Worm (Caenorhabditis elegans) whole organism, young adult: Measurements from ENCODE around the gene F53E2.2.

Source experiments
- B0336.3 ChIP-seq: fragments of 200-800 bp; sonication (Bioruptor generic); IDR thresholded peaks from 2 replicates; pipeline ENCODE4 v1.3.6; 2022; ENCODE audit warnings: missing genetic modification characterization, missing compliant biosample characterization
- F22D6.2 ChIP-seq: sonication (generic microtip); optimal IDR thresholded peaks from 2 replicates; lab custom pipeline; 2016; ENCODE audit warnings: mild to moderate bottlenecking, missing genetic modification characterization, missing compliant biosample characterization
- F23B12.7 ChIP-seq: sonication (generic microtip); optimal IDR thresholded peaks from 2 replicates; lab custom pipeline; 2017; ENCODE audit warnings: missing genetic modification characterization, mild to moderate bottlenecking, missing compliant biosample characterization, antibody characterized with exemption, moderate library complexity; ENCODE audit not compliant: insufficient read depth
- F39B2.1 ChIP-seq: fragments of 200-800 bp; sonication (Bioruptor generic); IDR thresholded peaks from 2 replicates; pipeline ENCODE4 v1.3.6; 2022; ENCODE audit warnings: missing genetic modification reagents, missing genetic modification characterization, missing compliant biosample characterization
- F57C9.4 ChIP-seq: sonication (generic microtip); optimal IDR thresholded peaks from 2 replicates; lab custom pipeline; 2017; ENCODE audit warnings: mild to moderate bottlenecking, missing genetic modification characterization, missing compliant biosample characterization
- T07F8.4 ChIP-seq: sonication (generic microtip); optimal IDR thresholded peaks from 2 replicates; lab custom pipeline; 2016; ENCODE audit warnings: mild to moderate bottlenecking, missing genetic modification characterization, moderate library complexity, missing compliant biosample characterization
- Y53F4B.3 ChIP-seq: fragments of 200-800 bp; sonication (Bioruptor generic); IDR thresholded peaks from 2 replicates; pipeline ENCODE4 v1.3.6; 2022; ENCODE audit warnings: missing genetic modification reagents, missing genetic modification characterization, missing compliant biosample characterization
- akir-1 ChIP-seq: fragments of 200-800 bp; sonication (Bioruptor generic); optimal IDR thresholded peaks from 2 replicates; lab custom pipeline; 2018; ENCODE audit warnings: mild to moderate bottlenecking, missing genetic modification characterization, moderate library complexity, missing compliant biosample characterization
- atf-7 ChIP-seq: sonication (generic microtip); optimal IDR thresholded peaks from 2 replicates; lab custom pipeline; 2017; ENCODE audit warnings: mild to moderate bottlenecking, missing genetic modification characterization, missing compliant biosample characterization
- athp-1 ChIP-seq: sonication (generic microtip); optimal IDR thresholded peaks from 2 replicates; lab custom pipeline; 2017; ENCODE audit warnings: mild to moderate bottlenecking, missing genetic modification characterization, missing compliant biosample characterization
- bed-2 ChIP-seq: fragments of 200-800 bp; sonication (Bioruptor generic); IDR thresholded peaks from 2 replicates; pipeline ENCODE4 v1.3.6; 2022; ENCODE audit warnings: missing genetic modification reagents, missing genetic modification characterization, missing compliant biosample characterization
- chd-7 ChIP-seq: sonication (generic microtip); optimal IDR thresholded peaks from 2 replicates; lab custom pipeline; 2016; ENCODE audit warnings: mild to moderate bottlenecking, missing genetic modification characterization, moderate library complexity, missing compliant biosample characterization
- dox-1 ChIP-seq: fragments of 200-800 bp; sonication (Bioruptor generic); IDR thresholded peaks from 2 replicates; pipeline ENCODE4 v1.3.6; 2022; ENCODE audit warnings: missing genetic modification reagents, missing genetic modification characterization, missing compliant biosample characterization
- dpff-1 ChIP-seq: sonication (generic microtip); optimal IDR thresholded peaks from 2 replicates; lab custom pipeline; 2017; ENCODE audit warnings: mild to moderate bottlenecking, missing genetic modification characterization, missing compliant biosample characterization
- egrh-3 ChIP-seq: fragments of 200-800 bp; sonication (Bioruptor generic); IDR thresholded peaks from 2 replicates; pipeline ENCODE4 v1.3.6; 2022; ENCODE audit warnings: missing genetic modification reagents, missing genetic modification characterization, missing compliant biosample characterization
- ets-4 ChIP-seq: fragments of 200-800 bp; sonication (Bioruptor generic); optimal IDR thresholded peaks from 2 replicates; lab custom pipeline; 2018; ENCODE audit warnings: mild to moderate bottlenecking, missing genetic modification characterization, missing compliant biosample characterization
- hmg-1.2 ChIP-seq: fragments of 200-800 bp; sonication (Bioruptor generic); IDR thresholded peaks from 2 replicates; pipeline ENCODE4 v1.3.6; 2022; ENCODE audit warnings: missing genetic modification reagents, missing genetic modification characterization, missing compliant biosample characterization
- lag-1 ChIP-seq: fragments of 200-800 bp; sonication (Bioruptor generic); IDR thresholded peaks from 2 replicates; pipeline ENCODE4 v1.3.6; 2022; ENCODE audit warnings: missing genetic modification reagents, missing genetic modification characterization, missing compliant biosample characterization
- let-526 ChIP-seq: fragments of 200-800 bp; sonication (Bioruptor generic); IDR thresholded peaks from 2 replicates; pipeline ENCODE4 v1.3.6; 2022; ENCODE audit warnings: missing genetic modification reagents, missing genetic modification characterization, missing compliant biosample characterization
- lin-35 ChIP-seq, 3 experiments: fragments of 150-350 bp in 2 of 3; sonication (generic microtip) in 1 of 3; optimal IDR thresholded peaks; 2 replicates each; lab custom pipeline; 2014 to 2018; ENCODE audit warnings: missing biosample characterization in 3 of 3, missing genetic modification characterization in 3 of 3, missing genetic modification reagents in 3 of 3
- lin-54 ChIP-seq: fragments of 200-800 bp; sonication (Bioruptor generic); optimal IDR thresholded peaks from 2 replicates; lab custom pipeline; 2018; ENCODE audit warnings: mild to moderate bottlenecking, missing genetic modification characterization, missing compliant biosample characterization
- lsy-27 ChIP-seq: sonication (generic microtip); optimal IDR thresholded peaks from 2 replicates; lab custom pipeline; 2017; ENCODE audit warnings: missing genetic modification characterization, mild to moderate bottlenecking, missing compliant biosample characterization, antibody characterized with exemption, missing genotype, borderline replicate concordance; ENCODE audit not compliant: insufficient read depth
- madf-10 ChIP-seq: sonication (generic microtip); optimal IDR thresholded peaks from 2 replicates; lab custom pipeline; 2016; ENCODE audit warnings: mild to moderate bottlenecking, missing genetic modification characterization, missing compliant biosample characterization
- madf-3 ChIP-seq: fragments of 200-800 bp; sonication (Bioruptor generic); IDR thresholded peaks from 2 replicates; pipeline ENCODE4 v1.3.6; 2022; ENCODE audit warnings: missing genetic modification reagents, missing genetic modification characterization, missing compliant biosample characterization
- madf-6 ChIP-seq: fragments of 200-800 bp; sonication (Bioruptor generic); IDR thresholded peaks from 2 replicates; pipeline ENCODE4 v1.3.6; 2022; ENCODE audit warnings: missing genetic modification reagents, missing genetic modification characterization, missing compliant biosample characterization
- mcd-1 ChIP-seq: fragments of 200-800 bp; sonication (Bioruptor generic); IDR thresholded peaks from 2 replicates; pipeline ENCODE4 v1.3.6; 2022; ENCODE audit warnings: missing genetic modification reagents, missing genetic modification characterization, missing compliant biosample characterization
- mes-4 ChIP-seq: sonication (generic microtip); optimal IDR thresholded peaks from 2 replicates; lab custom pipeline; 2016; ENCODE audit warnings: missing genotype, missing genetic modification characterization, missing compliant biosample characterization
- mxl-1 ChIP-seq: sonication (generic microtip); optimal IDR thresholded peaks from 2 replicates; lab custom pipeline; 2016; ENCODE audit warnings: missing genetic modification characterization, missing compliant biosample characterization
- nhr-120 ChIP-seq: fragments of 200-800 bp; sonication (Bioruptor generic); IDR thresholded peaks from 2 replicates; pipeline ENCODE4 v1.3.6; 2022; ENCODE audit warnings: missing genetic modification characterization, missing compliant biosample characterization
- nhr-27 ChIP-seq: fragments of 200-800 bp; sonication (Bioruptor generic); optimal IDR thresholded peaks from 2 replicates; lab custom pipeline; 2018; ENCODE audit warnings: mild to moderate bottlenecking, missing genetic modification characterization, moderate library complexity, missing compliant biosample characterization
- nhr-80 ChIP-seq: sonication (generic microtip); optimal IDR thresholded peaks from 2 replicates; lab custom pipeline; 2016; ENCODE audit warnings: missing genetic modification characterization, missing compliant biosample characterization
- pbrm-1 ChIP-seq: fragments of 200-800 bp; sonication (Bioruptor generic); IDR thresholded peaks from 2 replicates; pipeline ENCODE4 v1.3.6; 2022; ENCODE audit warnings: missing genetic modification reagents, missing genetic modification characterization, missing compliant biosample characterization
- snpc-1.1 ChIP-seq: sonication (generic microtip); optimal IDR thresholded peaks from 2 replicates; lab custom pipeline; 2017; ENCODE audit warnings: missing genetic modification characterization, mild to moderate bottlenecking, missing compliant biosample characterization, antibody characterized with exemption, moderate library complexity, missing genotype, missing genetic modification reagents; ENCODE audit not compliant: insufficient read depth
- snpc-4 ChIP-seq, 5 experiments: fragments of 150-350 bp in 1 of 5; sonication (generic microtip) in 4 of 5; optimal IDR thresholded peaks; 2 replicates each; lab custom pipeline; 2014 to 2018; ENCODE audit warnings: missing genetic modification characterization in 5 of 5, missing biosample characterization in 3 of 5, antibody characterized with exemption in 2 of 5, mild to moderate bottlenecking in 2 of 5, missing compliant biosample characterization in 2 of 5, missing genotype in 2 of 5, moderate library complexity in 2 of 5, missing genetic modification reagents in 1 of 5
- zfh-2 ChIP-seq: fragments of 200-800 bp; sonication (Bioruptor generic); conservative IDR thresholded peaks from 2 replicates; pipeline ENCODE4 v1.3.6; 2022; ENCODE audit warnings: missing genetic modification reagents, missing genetic modification characterization, missing compliant biosample characterization
- ztf-22 ChIP-seq: fragments of 200-800 bp; sonication (Bioruptor generic); optimal IDR thresholded peaks from 2 replicates; lab custom pipeline; 2018; ENCODE audit warnings: mild to moderate bottlenecking, missing genetic modification characterization, moderate library complexity, missing compliant biosample characterization
- ztf-3 ChIP-seq: fragments of 200-800 bp; sonication (Bioruptor generic); optimal IDR thresholded peaks from 2 replicates; lab custom pipeline; 2018; ENCODE audit warnings: mild to moderate bottlenecking, missing genetic modification characterization, missing compliant biosample characterization

Gene F53E2.2

ce11 chrV:1455280-1455679 lies 19.6 kb upstream of the F53E2.2 start:
- TF ChIP-seq mxl-1 (tag; lab: Kevin White, UChicago) (no peak), snpc-4 (GFP tag; optimal IDR thresholded peaks at IDR 0.05; lab: Kevin White, UChicago) (peak; percentile 29), snpc-4 (tag; optimal IDR thresholded peaks at IDR 0.05; lab: Kevin White, UChicago) (peak in 3 of 4 experiments; percentile 71 to 94 (median 91)), dox-1 (GFP tag; lab: Robert Waterston, UW) (peak; percentile 49; the same call in 1 of the 2 replicates), egrh-3 (GFP tag; lab: Robert Waterston, UW) (peak; percentile 62; the same call in 1 of the 2 replicates), ztf-3 (GFP tag; lab: Kevin White, UChicago) (no peak), hmg-1.2 (GFP tag; lab: Robert Waterston, UW) (peak; percentile 78), zfh-2 (GFP tag; lab: Robert Waterston, UW) (no peak; the same call in 1 of the 2 replicates), bed-2 (no peak), nhr-120 (0 out of 2 replicates have a peak, but pooled peaks have one; percentile 52), B0336.3 (GFP tag; lab: Robert Waterston, UW) (0 out of 2 replicates have a peak, but pooled peaks have one; percentile 22), madf-10 (no peak), snpc-1.1 (tag; lab: Kevin White, UChicago) (peak; percentile 78), mcd-1 (GFP tag; lab: Robert Waterston, UW) (peak; percentile 40; the same call in 1 of the 2 replicates)

ce11 chrV:1456614-1457013 lies 18.3 kb upstream of the F53E2.2 start:
- no peak for TF ChIP-seq pbrm-1
- TF ChIP-seq madf-6 (GFP tag; lab: Robert Waterston, UW), result no peak
- no peak for TF ChIP-seq bed-2
- TF ChIP-seq mxl-1 (tag; lab: Kevin White, UChicago), result no peak
- no peak for TF ChIP-seq chd-7 (tag; lab: Kevin White, UChicago)
- TF ChIP-seq athp-1 (tag; lab: Kevin White, UChicago), result no peak
- no peak for TF ChIP-seq lsy-27
- no peak for TF ChIP-seq F23B12.7 (tag; lab: Kevin White, UChicago)
- TF ChIP-seq B0336.3 (GFP tag; lab: Robert Waterston, UW), result peak; percentile 56; the same call in 1 of the 2 replicates
- peak; percentile 8 for TF ChIP-seq lin-54 (GFP tag; lab: Kevin White, UChicago)
- TF ChIP-seq lin-35 (GFP tag; optimal IDR thresholded peaks at IDR 0.05; lab: Kevin White, UChicago), result no peak
- TF ChIP-seq akir-1 (GFP tag; lab: Kevin White, UChicago), result no peak
- no peak for TF ChIP-seq nhr-27 (tag; lab: Kevin White, UChicago)
- no peak for TF ChIP-seq mes-4
- TF ChIP-seq madf-10, result no peak
- peak; percentile 65 for TF ChIP-seq atf-7 (tag; lab: Kevin White, UChicago)
- TF ChIP-seq dpff-1 (tag; lab: Kevin White, UChicago), result no peak
- no peak for TF ChIP-seq F57C9.4 (tag; lab: Kevin White, UChicago)
- no peak for TF ChIP-seq T07F8.4 (tag; lab: Kevin White, UChicago)
- TF ChIP-seq F39B2.1, result no peak
- TF ChIP-seq Y53F4B.3 (GFP tag; lab: Robert Waterston, UW), result no peak
- TF ChIP-seq ets-4 (GFP tag; lab: Kevin White, UChicago), result peak; percentile 78
- TF ChIP-seq nhr-80 (tag; lab: Kevin White, UChicago), result peak; percentile 73
- no peak for TF ChIP-seq lag-1
- TF ChIP-seq F22D6.2 (tag; lab: Kevin White, UChicago), result no peak
- TF ChIP-seq ztf-22 (GFP tag; lab: Kevin White, UChicago), result peak; percentile 74
- no peak for TF ChIP-seq madf-3 (GFP tag; lab: Robert Waterston, UW)
- no peak for TF ChIP-seq let-526 (GFP tag; lab: Robert Waterston, UW)
